Fruit fly (Drosophila melanogaster): Measurements from ENCODE around the gene Peritrophin-A.

DNA sequence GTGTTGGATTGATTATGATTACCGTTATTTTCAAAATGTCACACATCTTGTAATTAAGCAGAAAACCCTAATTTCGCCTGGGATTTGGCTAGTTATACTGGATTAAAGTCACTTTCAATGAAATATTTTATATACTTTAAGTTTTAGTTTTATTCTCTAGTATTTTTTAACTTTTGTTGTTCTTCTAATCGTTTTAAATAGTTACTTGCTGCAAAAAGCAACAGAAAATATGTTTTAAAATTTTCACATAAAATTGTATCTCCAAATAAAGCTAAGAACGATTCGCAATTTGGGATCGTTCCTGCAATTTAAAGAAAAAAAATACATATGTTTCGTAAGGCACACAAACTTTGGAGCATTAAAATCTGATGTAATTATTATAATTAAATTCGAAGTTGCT is 25.2 kb downstream of the Peritrophin-A start, which contains the start of gene Inx6:
- TF ChIP-seq CG32006 (GFP tag; optimal IDR thresholded peaks at IDR 0.05) (no peak), CG8632 (GFP tag; optimal IDR thresholded peaks at IDR 0.05) (no peak), cyc (GFP tag; optimal IDR thresholded peaks at IDR 0.05) (no peak), fd59A (GFP tag; optimal IDR thresholded peaks at IDR 0.05) (no peak), Smox (GFP tag; optimal IDR thresholded peaks at IDR 0.05) (no peak), Eip93F (GFP tag; optimal IDR thresholded peaks at IDR 0.05) (no peak), Blimp-1 (GFP tag; optimal IDR thresholded peaks at IDR 0.05) (no peak), topi (GFP tag; optimal IDR thresholded peaks at IDR 0.05) (no peak), CG6792 (GFP tag; optimal IDR thresholded peaks at IDR 0.05) (no peak), Hr38 (GFP tag; optimal IDR thresholded peaks at IDR 0.05) (no peak), CG16779 (tag; optimal IDR thresholded peaks at IDR 0.05) (no peak), achi (GFP tag; optimal IDR thresholded peaks at IDR 0.05) (no peak)
